Worm (Caenorhabditis elegans) whole organism, L1 larva: Measurements from ENCODE around the gene D1044.6.

Experiments used
- C04F5.9 ChIP-seq: sonication (generic microtip); optimal IDR thresholded peaks from 2 replicates; lab custom pipeline; 2016; ENCODE audit warnings: missing genetic modification characterization, missing compliant biosample characterization
- alr-1 ChIP-seq: fragments of 200-800 bp; sonication (Bioruptor generic); optimal IDR thresholded peaks from 2 replicates; lab custom pipeline; 2018; ENCODE audit warnings: borderline replicate concordance, mild to moderate bottlenecking, missing genetic modification characterization, missing compliant biosample characterization
- aly-2 ChIP-seq: fragments of 150-350 bp; optimal IDR thresholded peaks from 2 replicates; lab custom pipeline; 2014; ENCODE audit warnings: missing biosample characterization, missing genetic modification characterization
- ama-1 ChIP-seq: fragments of 150-350 bp; optimal IDR thresholded peaks from 2 replicates; lab custom pipeline; 2014
- blmp-1 ChIP-seq: fragments of 150-350 bp; optimal IDR thresholded peaks from 2 replicates; lab custom pipeline; 2014; ENCODE audit warnings: missing biosample characterization, missing genetic modification characterization
- ceh-88 ChIP-seq: fragments of 200-800 bp; sonication (Bioruptor generic); IDR thresholded peaks from 2 replicates; pipeline ENCODE4 v1.3.6; 2022; ENCODE audit warnings: missing genetic modification characterization, missing compliant biosample characterization
- ceh-90 ChIP-seq: sonication (generic microtip); optimal IDR thresholded peaks from 2 replicates; lab custom pipeline; 2016; ENCODE audit warnings: missing genetic modification characterization, missing compliant biosample characterization
- dpl-1 ChIP-seq, 3 experiments: fragments of 150-350 bp in 2 of 3; sonication (generic microtip) in 1 of 3; optimal IDR thresholded peaks; 2 replicates each; lab custom pipeline; 2014 to 2017; ENCODE audit warnings: missing biosample characterization in 3 of 3, missing genetic modification characterization in 3 of 3, missing genetic modification reagents in 3 of 3
- dsc-1 ChIP-seq: sonication (generic microtip); optimal IDR thresholded peaks from 2 replicates; lab custom pipeline; 2016; ENCODE audit warnings: mild to moderate bottlenecking, missing genetic modification characterization, missing compliant biosample characterization
- efl-1 ChIP-seq, 4 experiments: fragments of 150-350 bp; optimal IDR thresholded peaks in 3 of 4; peaks in 1 of 4; 1 replicate in 1 of 4; 2 replicates in 3 of 4; lab custom pipeline; 2014; ENCODE audit warnings: missing biosample characterization in 2 of 4, missing genetic modification characterization in 2 of 4, missing genetic modification reagents in 2 of 4
- efl-3 ChIP-seq: fragments of 200-800 bp; sonication (Bioruptor generic); optimal IDR thresholded peaks from 2 replicates; lab custom pipeline; 2018; ENCODE audit warnings: mild to moderate bottlenecking, missing genetic modification characterization, missing compliant biosample characterization
- egl-13 ChIP-seq: sonication (generic microtip); optimal IDR thresholded peaks from 2 replicates; lab custom pipeline; 2016; ENCODE audit warnings: missing genotype, missing genetic modification reagents, missing genetic modification characterization, missing compliant biosample characterization
- fkh-4 ChIP-seq: sonication (generic microtip); optimal IDR thresholded peaks from 2 replicates; lab custom pipeline; 2016; ENCODE audit warnings: missing compliant biosample characterization, missing genetic modification characterization, borderline replicate concordance
- fkh-8 ChIP-seq: sonication (generic microtip); optimal IDR thresholded peaks from 2 replicates; lab custom pipeline; 2016; ENCODE audit warnings: mild to moderate bottlenecking, missing genetic modification characterization, missing compliant biosample characterization
- grh-1 ChIP-seq: fragments of 200-800 bp; sonication (Bioruptor generic); IDR thresholded peaks from 2 replicates; pipeline ENCODE4 v1.3.6; 2022; ENCODE audit warnings: missing genetic modification reagents, missing genetic modification characterization, missing compliant biosample characterization
- hlh-4 ChIP-seq: sonication (generic microtip); optimal IDR thresholded peaks from 2 replicates; lab custom pipeline; 2016; ENCODE audit warnings: mild to moderate bottlenecking, missing genetic modification characterization, missing compliant biosample characterization
- hpl-2 ChIP-seq: fragments of 150-350 bp; optimal IDR thresholded peaks from 2 replicates; lab custom pipeline; 2014; ENCODE audit warnings: missing biosample characterization, missing genetic modification reagents, missing genetic modification characterization
- irx-1 ChIP-seq: sonication (generic microtip); optimal IDR thresholded peaks from 2 replicates; lab custom pipeline; 2016; ENCODE audit warnings: missing genetic modification characterization, missing compliant biosample characterization
- isw-1 ChIP-seq: fragments of 200-800 bp; sonication (Bioruptor generic); IDR thresholded peaks from 2 replicates; pipeline ENCODE4 v1.3.6; 2022; ENCODE audit warnings: missing genetic modification characterization, missing compliant biosample characterization
- lin-13 ChIP-seq: fragments of 150-350 bp; optimal IDR thresholded peaks from 2 replicates; lab custom pipeline; 2014; ENCODE audit warnings: missing biosample characterization, missing genetic modification reagents, missing genetic modification characterization
- lin-14 ChIP-seq: fragments of 200-800 bp; sonication (Bioruptor generic); optimal IDR thresholded peaks from 2 replicates; lab custom pipeline; 2018; ENCODE audit warnings: mild to moderate bottlenecking, missing genetic modification characterization, moderate library complexity, missing compliant biosample characterization
- lin-15B ChIP-seq: fragments of 150-350 bp; sonication (generic microtip); optimal IDR thresholded peaks from 3 replicates; lab custom pipeline; 2014; ENCODE audit warnings: missing biosample characterization, missing genetic modification characterization
- lin-35 ChIP-seq, 2 experiments: fragments of 150-350 bp; optimal IDR thresholded peaks; 2 replicates each; lab custom pipeline; 2014; ENCODE audit warnings: missing biosample characterization in 2 of 2, missing genetic modification characterization in 2 of 2, missing genetic modification reagents in 2 of 2
- lin-39 ChIP-seq: fragments of 150-350 bp; optimal IDR thresholded peaks from 2 replicates; lab custom pipeline; 2014; ENCODE audit warnings: missing biosample characterization, missing genetic modification reagents, missing genetic modification characterization
- lir-3 ChIP-seq: sonication (generic microtip); optimal IDR thresholded peaks from 2 replicates; lab custom pipeline; 2016; ENCODE audit warnings: mild to moderate bottlenecking, missing genetic modification characterization, moderate library complexity, missing compliant biosample characterization; ENCODE audit not compliant: poor library complexity
- lsy-2 ChIP-seq, 2 experiments: fragments of 150-350 bp; optimal IDR thresholded peaks; 2 replicates each; lab custom pipeline; 2014; ENCODE audit warnings: missing biosample characterization in 2 of 2, missing genetic modification characterization in 2 of 2
- mep-1 ChIP-seq: fragments of 150-350 bp; optimal IDR thresholded peaks from 2 replicates; lab custom pipeline; 2014; ENCODE audit warnings: missing biosample characterization, missing genetic modification characterization
- nhr-12 ChIP-seq: sonication (generic microtip); optimal IDR thresholded peaks from 2 replicates; lab custom pipeline; 2017; ENCODE audit warnings: missing biosample characterization, missing genetic modification characterization
- nhr-19 ChIP-seq: fragments of 200-800 bp; sonication (Bioruptor generic); conservative IDR thresholded peaks from 2 replicates; pipeline ENCODE4 v1.3.6; 2022; ENCODE audit warnings: missing genetic modification characterization, missing compliant biosample characterization
- nhr-47 ChIP-seq: sonication (generic microtip); optimal IDR thresholded peaks from 2 replicates; lab custom pipeline; 2016; ENCODE audit warnings: mild to moderate bottlenecking, missing genetic modification characterization, moderate library complexity, missing compliant biosample characterization
- nhr-71 ChIP-seq: sonication (generic microtip); optimal IDR thresholded peaks from 2 replicates; lab custom pipeline; 2016; ENCODE audit warnings: mild to moderate bottlenecking, missing genetic modification characterization, moderate library complexity, missing compliant biosample characterization
- nhr-76 ChIP-seq: sonication (generic microtip); optimal IDR thresholded peaks from 2 replicates; lab custom pipeline; 2017; ENCODE audit warnings: missing biosample characterization, missing genetic modification characterization
- nhr-85 ChIP-seq: sonication (generic microtip); peaks from one replicate; lab custom pipeline; 2016; ENCODE audit warnings: missing genetic modification characterization, inconsistent platforms, missing compliant biosample characterization
- nhr-90 ChIP-seq: sonication (generic microtip); optimal IDR thresholded peaks from 2 replicates; lab custom pipeline; 2016; ENCODE audit warnings: mild to moderate bottlenecking, missing genetic modification characterization, missing compliant biosample characterization; ENCODE audit not compliant: poor library complexity
- rnt-1 ChIP-seq: sonication (generic microtip); optimal IDR thresholded peaks from 2 replicates; lab custom pipeline; 2016; ENCODE audit warnings: mild to moderate bottlenecking, missing genetic modification characterization, moderate library complexity, missing compliant biosample characterization
- skn-1 ChIP-seq: fragments of 150-350 bp; optimal IDR thresholded peaks from 2 replicates; lab custom pipeline; 2014; ENCODE audit warnings: missing biosample characterization, missing genetic modification characterization
- snpc-4 ChIP-seq: fragments of 150-350 bp; optimal IDR thresholded peaks from 2 replicates; lab custom pipeline; 2014; ENCODE audit warnings: missing biosample characterization, missing genetic modification characterization
- snu-23 ChIP-seq: sonication (generic microtip); optimal IDR thresholded peaks from 2 replicates; lab custom pipeline; 2016; ENCODE audit warnings: missing genetic modification characterization, missing compliant biosample characterization
- sox-4 ChIP-seq: sonication (generic microtip); optimal IDR thresholded peaks from 2 replicates; lab custom pipeline; 2016; ENCODE audit warnings: missing genetic modification characterization, missing compliant biosample characterization
- unc-130 ChIP-seq: fragments of 150-350 bp; optimal IDR thresholded peaks from 2 replicates; lab custom pipeline; 2017; ENCODE audit warnings: missing biosample characterization, missing genetic modification characterization, inconsistent platforms
- unc-30 ChIP-seq: sonication (generic microtip); optimal IDR thresholded peaks from 2 replicates; lab custom pipeline; 2017; ENCODE audit warnings: missing biosample characterization, missing genetic modification characterization
- unc-86 ChIP-seq: sonication (generic microtip); optimal IDR thresholded peaks from 2 replicates; lab custom pipeline; 2016; ENCODE audit warnings: missing genetic modification characterization, missing compliant biosample characterization
- xbp-1 ChIP-seq: sonication (generic microtip); optimal IDR thresholded peaks from 2 replicates; lab custom pipeline; 2016; ENCODE audit warnings: missing genetic modification characterization, missing compliant biosample characterization
- zip-4 ChIP-seq: fragments of 200-800 bp; sonication (Bioruptor generic); optimal IDR thresholded peaks from 2 replicates; lab custom pipeline; 2018; ENCODE audit warnings: mild to moderate bottlenecking, missing genetic modification characterization, moderate library complexity, missing compliant biosample characterization
- ztf-11 ChIP-seq, 2 experiments: sonication (generic microtip); optimal IDR thresholded peaks; 2 replicates each; lab custom pipeline; 2016 to 2017; ENCODE audit warnings: missing genetic modification characterization in 2 of 2, missing biosample characterization in 1 of 2, missing compliant biosample characterization in 1 of 2
- ztf-4 ChIP-seq: fragments of 150-350 bp; optimal IDR thresholded peaks from 2 replicates; lab custom pipeline; 2014; ENCODE audit warnings: missing biosample characterization, missing genetic modification characterization

D1044.6 gene

DNA sequence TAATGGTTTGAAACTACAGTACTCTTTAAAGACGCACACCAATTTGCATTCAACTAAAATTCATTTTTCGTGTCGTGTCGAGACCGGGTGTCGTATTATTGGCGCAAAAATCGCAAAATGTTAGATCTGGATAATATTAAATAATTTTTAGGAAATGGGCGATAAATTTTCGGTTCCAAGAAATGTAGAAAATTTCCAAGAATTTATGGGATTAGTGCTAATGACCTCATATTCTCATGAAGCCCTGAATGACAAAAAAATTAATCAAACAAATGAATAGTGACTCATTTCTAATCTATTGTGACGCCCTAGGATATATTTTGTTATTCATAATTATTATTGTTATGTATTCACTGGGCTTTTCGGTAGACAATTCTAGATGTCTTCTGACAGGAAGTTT lies 42.2 kb downstream of the D1044.6 start (continued):
- peak; percentile 58 for TF ChIP-seq fkh-4 (tag; lab: Kevin White, UChicago)
- no peak for TF ChIP-seq ceh-90 (tag; lab: Kevin White, UChicago)
- TF ChIP-seq ztf-4 (tag; lab: Kevin White, UChicago), result no peak
- TF ChIP-seq blmp-1 (tag; lab: Kevin White, UChicago), result no peak
- no peak for TF ChIP-seq ama-1 (lab: Kevin White, UChicago)
- TF ChIP-seq snpc-4 (tag; lab: Kevin White, UChicago), result no peak
- TF ChIP-seq hlh-4 (tag; lab: Kevin White, UChicago), result no peak
- no peak for TF ChIP-seq snu-23 (GFP tag; lab: Kevin White, UChicago)
- no peak for TF ChIP-seq unc-30 (tag; lab: Kevin White, UChicago)
- TF ChIP-seq nhr-71 (tag; lab: Kevin White, UChicago), result peak; percentile 77
- TF ChIP-seq lin-14, result peak; percentile 17

ce11 chrIII:5499942-5500341 lies 43.0 kb downstream of the D1044.6 start:
- TF ChIP-seq efl-1 (optimal IDR thresholded peaks at IDR 0.05; lab: Kevin White, UChicago) (no peak), efl-1 (GFP tag; optimal IDR thresholded peaks at IDR 0.05 in 1 of 2; lab: Kevin White, UChicago) (peak in 1 of 2 experiments; percentile 44), lin-14 (peak; percentile 8), fkh-8 (tag; lab: Kevin White, UChicago) (no peak), hpl-2 (no peak), aly-2 (no peak), ztf-11 (tag; optimal IDR thresholded peaks at IDR 0.05; lab: Kevin White, UChicago) (peak in 1 of 2 experiments; percentile 10), rnt-1 (no peak)

- peak; percentile 5 for TF ChIP-seq C04F5.9
- TF ChIP-seq aly-2, result peak; percentile 13
- TF ChIP-seq egl-13 (tag; lab: Kevin White, UChicago), result peak; percentile 21
- no peak for TF ChIP-seq nhr-76 (tag; lab: Kevin White, UChicago)
- TF ChIP-seq ama-1 (lab: Kevin White, UChicago), result no peak
- TF ChIP-seq xbp-1 (tag; lab: Kevin White, UChicago), result peak; percentile 76
- peak; percentile 75 for TF ChIP-seq nhr-85 (tag; lab: Kevin White, UChicago)
- peak; percentile 79 for TF ChIP-seq nhr-47 (tag; lab: Kevin White, UChicago)
- TF ChIP-seq mep-1 (tag; lab: Kevin White, UChicago), result peak; percentile 53
- peak; percentile 7 for TF ChIP-seq zip-4 (GFP tag; lab: Kevin White, UChicago)
- TF ChIP-seq lir-3, result peak; percentile 49
- peak; percentile 16 for TF ChIP-seq lin-39
- peak; percentile 75 to 80 for TF ChIP-seq lsy-2 (tag; optimal IDR thresholded peaks at IDR 0.05; lab: Kevin White, UChicago)
- peak; percentile 37 for TF ChIP-seq ceh-90 (tag; lab: Kevin White, UChicago)
- peak; percentile 46 for TF ChIP-seq nhr-90 (tag; lab: Kevin White, UChicago)
- TF ChIP-seq grh-1, result peak; percentile 53; the same call in 1 of the 2 replicates
- peak; percentile 32 for TF ChIP-seq lin-15B (tag; lab: Kevin White, UChicago)
- peak; percentile 74 for TF ChIP-seq skn-1 (tag; lab: Kevin White, UChicago)
- TF ChIP-seq nhr-19 (GFP tag; lab: Robert Waterston, UW), result peak; percentile 69
- TF ChIP-seq rnt-1, result peak; percentile 50
- no peak for TF ChIP-seq alr-1
- TF ChIP-seq nhr-71 (tag; lab: Kevin White, UChicago), result peak; percentile 82
- no peak for TF ChIP-seq nhr-12 (tag; lab: Kevin White, UChicago)
- peak; percentile 20 for TF ChIP-seq irx-1 (tag; lab: Kevin White, UChicago)
- TF ChIP-seq isw-1 (GFP tag; lab: Robert Waterston, UW), result peak; percentile 54
- TF ChIP-seq snpc-4 (tag; lab: Kevin White, UChicago), result peak; percentile 17
- peak; percentile 62 to 93 for TF ChIP-seq efl-1 (optimal IDR thresholded peaks at IDR 0.05; lab: Kevin White, UChicago)
- TF ChIP-seq efl-1 (GFP tag; optimal IDR thresholded peaks at IDR 0.05 in 1 of 2; lab: Kevin White, UChicago), result peak; percentile 94 to 99
- TF ChIP-seq unc-86 (tag; lab: Kevin White, UChicago), result peak; percentile 59
- peak; percentile 29 for TF ChIP-seq lin-13 (GFP tag; lab: Kevin White, UChicago)
- no peak for TF ChIP-seq ceh-88
- TF ChIP-seq fkh-8 (tag; lab: Kevin White, UChicago), result peak; percentile 41
- TF ChIP-seq unc-130, result no peak
- peak; percentile 74 for TF ChIP-seq snu-23 (GFP tag; lab: Kevin White, UChicago)
- peak; percentile 55 for TF ChIP-seq blmp-1 (tag; lab: Kevin White, UChicago)
- TF ChIP-seq lin-35 (GFP tag; optimal IDR thresholded peaks at IDR 0.05; lab: Kevin White, UChicago), result peak; percentile 91 to 96
- TF ChIP-seq sox-4 (tag; lab: Kevin White, UChicago), result no peak
- peak; percentile 75 for TF ChIP-seq dsc-1 (tag; lab: Kevin White, UChicago)
- TF ChIP-seq fkh-4 (tag; lab: Kevin White, UChicago), result no peak
- TF ChIP-seq dpl-1 (GFP tag; optimal IDR thresholded peaks at IDR 0.05; lab: Kevin White, UChicago), result peak; percentile 91 to 95 (median 94)
- TF ChIP-seq efl-3, result no peak
These were observed 44.0 kb downstream of the D1044.6 start, which contains the start of gene R02F2.9 for ce11 chrIII:5498973-5499372. Gene R02F2.9, plus strand, starts transcription at chrIII:5499190.
